Fruit fly (Drosophila melanogaster) whole organism, adult: ENCODE measurements around the gene Jarid2.

Experiments used
- CG33017 ChIP-seq: fragments of 200-800 bp; sonication (Bioruptor generic); optimal IDR thresholded peaks from 2 replicates; lab custom pipeline; 2018; ENCODE audit warnings: missing biosample characterization, mild to moderate bottlenecking, missing genetic modification characterization, moderate library complexity
- CG5204 ChIP-seq: fragments of 200-800 bp; sonication (Bioruptor generic); optimal IDR thresholded peaks from 2 replicates; lab custom pipeline; 2016; ENCODE audit warnings: missing biosample characterization, missing genetic modification characterization
- CG7045 ChIP-seq: fragments of 200-800 bp; sonication (Bioruptor generic); optimal IDR thresholded peaks from 2 replicates; lab custom pipeline; 2017; ENCODE audit warnings: missing biosample characterization, mild to moderate bottlenecking, missing genetic modification characterization
- Clk ChIP-seq: fragments of 200-800 bp; sonication (Bioruptor generic); optimal IDR thresholded peaks from 2 replicates; lab custom pipeline; 2017; ENCODE audit warnings: missing biosample characterization, missing genetic modification characterization
- bab1 ChIP-seq: fragments of 200-800 bp; sonication (Bioruptor generic); optimal IDR thresholded peaks from 3 replicates; lab custom pipeline; 2019; ENCODE audit warnings: missing biosample characterization, mild to moderate bottlenecking, missing genetic modification characterization, moderate library complexity
- cnc ChIP-seq, 2 experiments: fragments of >200 bp; optimal IDR thresholded peaks; 2 replicates each; lab custom pipeline; 2017
- kay ChIP-seq: fragments of 200-800 bp; sonication (Bioruptor generic); peaks from one replicate; lab custom pipeline; 2016; ENCODE audit warnings: missing biosample characterization, missing genetic modification characterization, borderline replicate concordance
- ovo ChIP-seq: fragments of 200-800 bp; sonication (Bioruptor generic); optimal IDR thresholded peaks from 2 replicates; lab custom pipeline; 2016; ENCODE audit warnings: missing biosample characterization, missing genetic modification characterization
- toe ChIP-seq: fragments of 200-800 bp; sonication (Bioruptor generic); optimal IDR thresholded peaks from 2 replicates; lab custom pipeline; 2016; ENCODE audit warnings: missing biosample characterization, missing genetic modification characterization

- TF ChIP-seq kay: no peak
- no peak for TF ChIP-seq ovo (GFP tag; lab: Kevin White, UChicago)
- TF ChIP-seq CG33017 (tag; lab: Kevin White, UChicago): no peak
- no peak for TF ChIP-seq Clk
- TF ChIP-seq bab1: no peak
- TF ChIP-seq CG7045 (GFP tag; lab: Kevin White, UChicago): no peak
- TF ChIP-seq toe (GFP tag; lab: Kevin White, UChicago): no peak
- no peak for TF ChIP-seq cnc (optimal IDR thresholded peaks at IDR 0.05; lab: Kevin White, UChicago)
- TF ChIP-seq CG5204: no peak
Observed at dm6 chr3L:9513309-9513708, 36.5 kb downstream of the Jarid2 start, which contains the start of gene CG33702.
